Fruit fly (Drosophila melanogaster) whole organism, prepupa: Measurements from ENCODE around the gene cactin.
A peak's percentile ranks its signal among the peaks of the same experiment; 100 is the strongest.

Experiments
- Blimp-1 ChIP-seq: fragments of 200-800 bp; sonication (Bioruptor generic); optimal IDR thresholded peaks from 3 replicates; lab custom pipeline; 2017; ENCODE audit warnings: missing biosample characterization, missing genetic modification characterization, mild to moderate bottlenecking, moderate library complexity, missing genetic modification reagents
- CG11294 ChIP-seq: fragments of 200-800 bp; sonication (Bioruptor generic); IDR thresholded peaks from 2 replicates; pipeline ENCODE4 v1.3.6; 2022; ENCODE audit warnings: missing biosample characterization, missing genetic modification characterization
- CG11762 ChIP-seq: fragments of 200-800 bp; sonication (Bioruptor generic); optimal IDR thresholded peaks from 3 replicates; lab custom pipeline; 2016; ENCODE audit warnings: missing biosample characterization, missing genetic modification characterization; ENCODE audit not compliant: insufficient read depth
- CG11902 ChIP-seq: fragments of 200-800 bp; sonication (Bioruptor generic); optimal IDR thresholded peaks from 3 replicates; lab custom pipeline; 2016; ENCODE audit warnings: missing biosample characterization, missing genetic modification characterization
- CG15336 ChIP-seq: fragments of 200-800 bp; sonication (Bioruptor generic); IDR thresholded peaks from 2 replicates; pipeline ENCODE4 v1.3.6; 2022; ENCODE audit warnings: missing biosample characterization, missing genetic modification characterization
- CG1621 ChIP-seq: fragments of 200-800 bp; sonication (Bioruptor generic); optimal IDR thresholded peaks from 3 replicates; lab custom pipeline; 2018; ENCODE audit warnings: missing biosample characterization, mild to moderate bottlenecking, missing genetic modification characterization
- CG16779 ChIP-seq: fragments of 200-800 bp; sonication (Bioruptor generic); optimal IDR thresholded peaks from 3 replicates; lab custom pipeline; 2017; ENCODE audit warnings: missing biosample characterization, mild to moderate bottlenecking, missing genetic modification characterization
- CG3032 ChIP-seq: fragments of 200-800 bp; optimal IDR thresholded peaks from 2 replicates; lab custom pipeline; 2019; ENCODE audit warnings: missing biosample characterization, mild to moderate bottlenecking, missing genetic modification characterization, moderate library complexity
- CG31627 ChIP-seq: fragments of 200-800 bp; sonication (Bioruptor generic); optimal IDR thresholded peaks from 3 replicates; lab custom pipeline; 2016; ENCODE audit warnings: missing biosample characterization, missing genetic modification characterization
- CG34406 ChIP-seq: fragments of 200-800 bp; sonication (Bioruptor generic); optimal IDR thresholded peaks from 3 replicates; lab custom pipeline; 2016; ENCODE audit warnings: missing biosample characterization, missing genetic modification characterization
- CG3919 ChIP-seq: fragments of 200-800 bp; sonication (Bioruptor generic); optimal IDR thresholded peaks from 3 replicates; lab custom pipeline; 2016; ENCODE audit warnings: missing biosample characterization, missing genetic modification characterization
- CG4318 ChIP-seq: fragments of 200-800 bp; sonication (Bioruptor generic); optimal IDR thresholded peaks from 3 replicates; lab custom pipeline; 2017; ENCODE audit warnings: missing biosample characterization, mild to moderate bottlenecking, missing genetic modification characterization
- CG6163 ChIP-seq: fragments of 200-800 bp; sonication (Bioruptor generic); IDR thresholded peaks from 3 replicates; pipeline ENCODE4 v1.3.6; 2022; ENCODE audit warnings: missing biosample characterization, missing genetic modification characterization
- CG6276 ChIP-seq: fragments of 200-800 bp; sonication (Bioruptor generic); optimal IDR thresholded peaks from 2 replicates; lab custom pipeline; 2017; ENCODE audit warnings: missing biosample characterization, mild to moderate bottlenecking, missing genetic modification characterization
- CG6854 ChIP-seq: fragments of 200-800 bp; sonication (Bioruptor generic); optimal IDR thresholded peaks from 2 replicates; lab custom pipeline; 2017; ENCODE audit warnings: missing biosample characterization, mild to moderate bottlenecking, missing genetic modification characterization
- CG7368 ChIP-seq: fragments of 200-800 bp; sonication (Bioruptor generic); optimal IDR thresholded peaks from 3 replicates; lab custom pipeline; 2016; ENCODE audit warnings: missing biosample characterization, missing genetic modification characterization
- CG8319 ChIP-seq: fragments of 200-800 bp; sonication (Bioruptor generic); optimal IDR thresholded peaks from 3 replicates; lab custom pipeline; 2016; ENCODE audit warnings: missing biosample characterization, missing genetic modification characterization
- CG8632 ChIP-seq: fragments of 200-800 bp; sonication (Bioruptor generic); optimal IDR thresholded peaks from 3 replicates; lab custom pipeline; 2016; ENCODE audit warnings: missing biosample characterization, missing genetic modification characterization
- Eip75B ChIP-seq: fragments of 200-800 bp; sonication (Bioruptor generic); optimal IDR thresholded peaks from 3 replicates; lab custom pipeline; 2016; ENCODE audit warnings: missing biosample characterization, missing genetic modification characterization
- Eip78C ChIP-seq: fragments of 200-800 bp; sonication (Bioruptor generic); peaks from one replicate; lab custom pipeline; 2016; ENCODE audit warnings: missing biosample characterization, missing genetic modification characterization
- Ets21C ChIP-seq: fragments of 200-800 bp; sonication (Bioruptor generic); optimal IDR thresholded peaks from 3 replicates; lab custom pipeline; 2016; ENCODE audit warnings: missing biosample characterization, missing genetic modification characterization
- Ets96B ChIP-seq: fragments of 200-800 bp; optimal IDR thresholded peaks from 2 replicates; lab custom pipeline; 2019; ENCODE audit warnings: missing biosample characterization, mild to moderate bottlenecking, missing genetic modification characterization, moderate library complexity
- Gug ChIP-seq: fragments of 200-800 bp; sonication (Bioruptor generic); IDR thresholded peaks from 2 replicates; pipeline ENCODE4 v1.3.6; 2022; ENCODE audit warnings: missing biosample characterization, missing genetic modification characterization
- Hr39 ChIP-seq: fragments of 200-800 bp; sonication (Bioruptor generic); optimal IDR thresholded peaks from 2 replicates; lab custom pipeline; 2016; ENCODE audit warnings: missing biosample characterization, missing genetic modification characterization
- Met ChIP-seq: fragments of 200-800 bp; sonication (Bioruptor generic); optimal IDR thresholded peaks from 3 replicates; lab custom pipeline; 2016; ENCODE audit warnings: missing biosample characterization, missing genetic modification characterization
- Smox ChIP-seq: fragments of 200-800 bp; sonication (Bioruptor generic); optimal IDR thresholded peaks from 3 replicates; lab custom pipeline; 2016; ENCODE audit warnings: missing biosample characterization, missing genetic modification characterization
- Sox102F ChIP-seq: fragments of 200-800 bp; sonication (Bioruptor generic); optimal IDR thresholded peaks from 2 replicates; lab custom pipeline; 2016; ENCODE audit warnings: missing biosample characterization, mild to moderate bottlenecking, missing genetic modification characterization
- Sox14 ChIP-seq: fragments of 200-800 bp; sonication (Bioruptor generic); optimal IDR thresholded peaks from 3 replicates; lab custom pipeline; 2016; ENCODE audit warnings: missing biosample characterization, missing genetic modification characterization
- Sox15 ChIP-seq: fragments of 200-800 bp; sonication (Bioruptor generic); optimal IDR thresholded peaks from 3 replicates; lab custom pipeline; 2016; ENCODE audit warnings: missing biosample characterization, missing genetic modification characterization
- acj6 ChIP-seq: fragments of 200-800 bp; sonication (Bioruptor generic); optimal IDR thresholded peaks from 3 replicates; lab custom pipeline; 2016; ENCODE audit warnings: missing biosample characterization, missing genetic modification characterization
- cyc ChIP-seq: fragments of 200-800 bp; sonication (Bioruptor generic); optimal IDR thresholded peaks from 3 replicates; lab custom pipeline; 2016; ENCODE audit warnings: missing biosample characterization, missing genetic modification characterization
- eg ChIP-seq: fragments of 200-800 bp; sonication (Bioruptor generic); IDR thresholded peaks from 3 replicates; pipeline ENCODE4 v1.3.6; 2022; ENCODE audit warnings: missing biosample characterization, missing genetic modification characterization
- esn ChIP-seq: fragments of 200-800 bp; sonication (Bioruptor generic); optimal IDR thresholded peaks from 2 replicates; lab custom pipeline; 2016; ENCODE audit warnings: missing biosample characterization, mild to moderate bottlenecking, missing genetic modification characterization, moderate library complexity
- lz ChIP-seq: fragments of 200-800 bp; sonication (Bioruptor generic); optimal IDR thresholded peaks from 3 replicates; lab custom pipeline; 2016; ENCODE audit warnings: missing biosample characterization, missing genetic modification characterization
- pdm3 ChIP-seq: fragments of 200-800 bp; sonication (Bioruptor generic); optimal IDR thresholded peaks from 3 replicates; lab custom pipeline; 2016; ENCODE audit warnings: missing biosample characterization, missing genetic modification characterization
- salr ChIP-seq, 2 experiments: fragments of 200-800 bp; sonication (Bioruptor generic); optimal IDR thresholded peaks; 3 replicates each; lab custom pipeline; 2016 to 2018; ENCODE audit warnings: missing biosample characterization in 2 of 2, missing genetic modification characterization in 2 of 2, mild to moderate bottlenecking in 1 of 2
- spab ChIP-seq: fragments of 200-800 bp; sonication (Bioruptor generic); optimal IDR thresholded peaks from 2 replicates; lab custom pipeline; 2017; ENCODE audit warnings: missing biosample characterization, mild to moderate bottlenecking, missing genetic modification characterization, missing genetic modification reagents
- svp ChIP-seq: fragments of 200-800 bp; sonication (Bioruptor generic); peaks from one replicate; lab custom pipeline; 2016; ENCODE audit warnings: missing biosample characterization, missing genetic modification characterization
- topi ChIP-seq: fragments of 200-800 bp; sonication (Bioruptor generic); optimal IDR thresholded peaks from 3 replicates; lab custom pipeline; 2016; ENCODE audit warnings: missing biosample characterization, missing genetic modification characterization

cactin gene

dm6 chrX:20394066-20394913 lies 29.6 kb upstream of the cactin start, which contains the start of gene HERC2:
TSS of gene HERC2 (plus strand) at chrX:20394395.
- TF ChIP-seq eg (GFP tag; lab: Robert Waterston, UW): peak; percentile 74
- TF ChIP-seq Eip75B (GFP tag; lab: Kevin White, UChicago): peak; percentile 49
- no peak for TF ChIP-seq CG6276
- peak; percentile 37; the same call in 1 of the 2 replicates for TF ChIP-seq Gug (GFP tag; lab: Robert Waterston, UW)
- no peak for TF ChIP-seq CG1621 (tag; lab: Kevin White, UChicago)
- peak; percentile 18 for TF ChIP-seq CG11902
- peak; percentile 33 for TF ChIP-seq Ets96B (tag; lab: Kevin White, UChicago)
- TF ChIP-seq acj6: no peak
- peak; percentile 53 for TF ChIP-seq esn (GFP tag; lab: Kevin White, UChicago)
- no peak for TF ChIP-seq CG16779 (tag; lab: Kevin White, UChicago)
- TF ChIP-seq pdm3 (GFP tag; lab: Kevin White, UChicago): peak; percentile 67
- no peak for TF ChIP-seq CG11762
- peak; percentile 40 for TF ChIP-seq Sox102F (GFP tag; lab: Kevin White, UChicago)
- TF ChIP-seq Eip78C: peak; percentile 87
- peak; percentile 59 for TF ChIP-seq lz (GFP tag; lab: Kevin White, UChicago)
- no peak for TF ChIP-seq spab (GFP tag; lab: Kevin White, UChicago)
- TF ChIP-seq Smox (GFP tag; lab: Kevin White, UChicago): peak; percentile 56
- TF ChIP-seq Hr39: peak; percentile 70
- peak; percentile 7 for TF ChIP-seq CG34406
- no peak; the same call in 1 of the 2 replicates for TF ChIP-seq CG11294
- peak; percentile 62 for TF ChIP-seq topi
- TF ChIP-seq svp: peak; percentile 80
- TF ChIP-seq CG15336: peak; percentile 35; the same call in 1 of the 2 replicates
- peak; percentile 59 for TF ChIP-seq Ets21C (GFP tag; lab: Kevin White, UChicago)
- TF ChIP-seq CG7368 (GFP tag; lab: Kevin White, UChicago): no peak
- peak; percentile 61 for TF ChIP-seq Met (GFP tag; lab: Kevin White, UChicago)
- TF ChIP-seq CG3919 (GFP tag; lab: Kevin White, UChicago): no peak
- peak; percentile 71 for TF ChIP-seq cyc
- TF ChIP-seq CG8632 (GFP tag; lab: Kevin White, UChicago): peak; percentile 7
- TF ChIP-seq CG4318 (GFP tag; lab: Kevin White, UChicago): no peak
- TF ChIP-seq salr (GFP tag; optimal IDR thresholded peaks at IDR 0.05; lab: Kevin White, UChicago): no peak
- peak; percentile 64 for TF ChIP-seq CG31627 (GFP tag; lab: Kevin White, UChicago)
- TF ChIP-seq CG3032: peak; percentile 45
- TF ChIP-seq Sox14 (GFP tag; lab: Kevin White, UChicago): peak; percentile 24
- no peak for TF ChIP-seq CG6854 (GFP tag; lab: Kevin White, UChicago)
- peak; percentile 15 for TF ChIP-seq Sox15 (GFP tag; lab: Kevin White, UChicago)
- no peak for TF ChIP-seq Blimp-1 (GFP tag; lab: Kevin White, UChicago)
- TF ChIP-seq CG6163 (GFP tag; lab: Robert Waterston, UW): peak; percentile 51; the same call in 2 of the 3 replicates

- no peak for TF ChIP-seq CG8319 (GFP tag; lab: Kevin White, UChicago)
- no peak for TF ChIP-seq Eip75B (GFP tag; lab: Kevin White, UChicago)
- TF ChIP-seq CG6163 (GFP tag; lab: Robert Waterston, UW): no peak
- no peak for TF ChIP-seq Eip78C
Observed at dm6 chrX:20411635-20412034, 12.2 kb upstream of the cactin start.
